Fruit fly (Drosophila melanogaster) whole organism, embryonic: ENCODE measurements around the gene eIF2gamma.

Source experiments
- BtbVII ChIP-seq: fragments of 200-800 bp; sonication (Bioruptor generic); optimal IDR thresholded peaks from 3 replicates; lab custom pipeline; 2017; ENCODE audit warnings: missing biosample characterization, mild to moderate bottlenecking, missing genetic modification characterization
- CG10274 ChIP-seq: fragments of 200-800 bp; sonication (Bioruptor generic); optimal IDR thresholded peaks from 3 replicates; lab custom pipeline; 2017; ENCODE audit warnings: missing biosample characterization, mild to moderate bottlenecking, missing genetic modification characterization
- CG10959 ChIP-seq: fragments of 200-800 bp; sonication (Bioruptor generic); IDR thresholded peaks from 2 replicates; pipeline ENCODE4 v1.3.6; 2022; ENCODE audit warnings: missing biosample characterization, missing genetic modification characterization
- CG12744 ChIP-seq: fragments of 200-800 bp; sonication (Bioruptor generic); optimal IDR thresholded peaks from 2 replicates; lab custom pipeline; 2016; ENCODE audit warnings: missing biosample characterization, missing genetic modification characterization
- CG13624 ChIP-seq: fragments of 200-800 bp; sonication (Bioruptor generic); optimal IDR thresholded peaks from 2 replicates; lab custom pipeline; 2016; ENCODE audit warnings: missing biosample characterization, missing genetic modification characterization
- CG15011 ChIP-seq: fragments of 200-800 bp; sonication (Bioruptor generic); optimal IDR thresholded peaks from 3 replicates; lab custom pipeline; 2018; ENCODE audit warnings: missing biosample characterization, mild to moderate bottlenecking, missing genetic modification characterization
- CG17385 ChIP-seq: fragments of 200-800 bp; sonication (Bioruptor generic); optimal IDR thresholded peaks from 3 replicates; lab custom pipeline; 2018; ENCODE audit warnings: missing biosample characterization, mild to moderate bottlenecking, missing genetic modification characterization
- CG17612 ChIP-seq: fragments of 200-800 bp; sonication (Bioruptor generic); IDR thresholded peaks from 2 replicates; pipeline ENCODE4 v1.3.6; 2022; ENCODE audit warnings: missing biosample characterization, missing genetic modification characterization
- CG1792 ChIP-seq: fragments of 200-800 bp; sonication (Bioruptor generic); optimal IDR thresholded peaks from 2 replicates; lab custom pipeline; 2016; ENCODE audit warnings: missing biosample characterization, missing genetic modification characterization
- CG18011 ChIP-seq: fragments of 200-800 bp; sonication (Bioruptor generic); optimal IDR thresholded peaks from 2 replicates; lab custom pipeline; 2017; ENCODE audit warnings: missing biosample characterization, missing genetic modification characterization, mild to moderate bottlenecking, moderate library complexity, missing genotype
- CG18476 ChIP-seq: fragments of 200-800 bp; sonication (Bioruptor generic); optimal IDR thresholded peaks from 2 replicates; lab custom pipeline; 2016; ENCODE audit warnings: missing biosample characterization, mild to moderate bottlenecking, missing genetic modification characterization
- CG3281 ChIP-seq: fragments of 200-800 bp; sonication (Bioruptor generic); optimal IDR thresholded peaks from 3 replicates; lab custom pipeline; 2017; ENCODE audit warnings: missing biosample characterization, mild to moderate bottlenecking, missing genetic modification characterization
- CG4282 ChIP-seq: fragments of 200-800 bp; sonication (Bioruptor generic); optimal IDR thresholded peaks from 2 replicates; lab custom pipeline; 2016; ENCODE audit warnings: missing biosample characterization, missing genetic modification characterization
- CG43689 ChIP-seq: fragments of 200-800 bp; sonication (Bioruptor generic); IDR thresholded peaks from 2 replicates; pipeline ENCODE4 v1.3.6; 2022; ENCODE audit warnings: missing biosample characterization, missing genetic modification characterization
- CG4404 ChIP-seq: fragments of 200-800 bp; sonication (Bioruptor generic); IDR thresholded peaks from 2 replicates; pipeline ENCODE4 v1.3.6; 2022; ENCODE audit warnings: missing biosample characterization, missing genetic modification characterization
- CG4730 ChIP-seq: fragments of 200-800 bp; sonication (Bioruptor generic); IDR thresholded peaks from 2 replicates; pipeline ENCODE4 v1.3.6; 2022; ENCODE audit warnings: missing biosample characterization, missing genetic modification characterization
- CG5245 ChIP-seq: fragments of 200-800 bp; sonication (Bioruptor generic); optimal IDR thresholded peaks from 3 replicates; lab custom pipeline; 2016; ENCODE audit warnings: missing biosample characterization, missing genetic modification characterization
- CG6254 ChIP-seq: fragments of 200-800 bp; sonication (Bioruptor generic); optimal IDR thresholded peaks from 3 replicates; lab custom pipeline; 2017; ENCODE audit warnings: mild to moderate bottlenecking, missing biosample characterization, missing genetic modification reagents, missing genetic modification characterization
- CG6683 ChIP-seq: fragments of 200-800 bp; sonication (Bioruptor generic); optimal IDR thresholded peaks from 2 replicates; lab custom pipeline; 2017; ENCODE audit warnings: missing biosample characterization, mild to moderate bottlenecking, missing genetic modification characterization, missing genetic modification reagents
- CG7372 ChIP-seq: fragments of 200-800 bp; sonication (Bioruptor generic); IDR thresholded peaks from 2 replicates; pipeline ENCODE4 v1.3.6; 2022; ENCODE audit warnings: missing biosample characterization, missing genetic modification characterization
- CG7786 ChIP-seq: fragments of 200-800 bp; sonication (Bioruptor generic); optimal IDR thresholded peaks from 2 replicates; lab custom pipeline; 2016; ENCODE audit warnings: missing biosample characterization, missing genetic modification characterization
- CG8478 ChIP-seq: fragments of >200 bp; optimal IDR thresholded peaks from 2 replicates; lab custom pipeline; 2018
- D19B ChIP-seq: fragments of 200-800 bp; sonication (Bioruptor generic); optimal IDR thresholded peaks from 2 replicates; lab custom pipeline; 2017; ENCODE audit warnings: missing biosample characterization, mild to moderate bottlenecking, missing genetic modification characterization
- Dip2 ChIP-seq: fragments of 200-800 bp; sonication (Bioruptor generic); IDR thresholded peaks from 2 replicates; pipeline ENCODE4 v1.3.6; 2022; ENCODE audit warnings: missing biosample characterization, missing genetic modification characterization
- Drgx ChIP-seq: fragments of 200-800 bp; sonication (Bioruptor generic); IDR thresholded peaks from 2 replicates; pipeline ENCODE4 v1.3.6; 2022; ENCODE audit warnings: missing biosample characterization, missing genetic modification characterization
- E2f1 ChIP-seq: fragments of 200-800 bp; sonication (Bioruptor generic); IDR thresholded peaks from 2 replicates; pipeline ENCODE4 v1.3.6; 2022; ENCODE audit warnings: missing biosample characterization, missing genetic modification characterization
- Ets65A ChIP-seq: fragments of 200-800 bp; sonication (Bioruptor generic); peaks from one replicate; lab custom pipeline; 2016; ENCODE audit warnings: missing biosample characterization, missing genetic modification characterization
- HLH54F ChIP-seq: fragments of 200-800 bp; sonication (Bioruptor generic); optimal IDR thresholded peaks from 3 replicates; lab custom pipeline; 2016; ENCODE audit warnings: missing biosample characterization, missing genetic modification characterization
- MBD-R2 ChIP-seq: fragments of 200-800 bp; sonication (Bioruptor generic); IDR thresholded peaks from 2 replicates; pipeline ENCODE4 v1.3.6; 2022; ENCODE audit warnings: missing biosample characterization, missing genetic modification characterization
- NFAT ChIP-seq: fragments of 200-800 bp; sonication (Bioruptor generic); IDR thresholded peaks from 2 replicates; pipeline ENCODE4 v1.3.6; 2022; ENCODE audit warnings: missing biosample characterization, missing genetic modification characterization
- Oaz ChIP-seq: fragments of 200-800 bp; sonication (Bioruptor generic); IDR thresholded peaks from 2 replicates; pipeline ENCODE4 v1.3.6; 2022; ENCODE audit warnings: missing biosample characterization, missing genetic modification characterization
- TFAM ChIP-seq: fragments of 200-800 bp; sonication (Bioruptor generic); optimal IDR thresholded peaks from 2 replicates; lab custom pipeline; 2017; ENCODE audit warnings: missing biosample characterization, missing genetic modification characterization, inconsistent platforms
- Xrp1 ChIP-seq: fragments of 200-800 bp; sonication (Bioruptor generic); IDR thresholded peaks from 2 replicates; pipeline ENCODE4 v1.3.6; 2022; ENCODE audit warnings: missing biosample characterization, missing genetic modification characterization
- YL-1 ChIP-seq: fragments of 200-800 bp; sonication (Bioruptor generic); optimal IDR thresholded peaks from 3 replicates; lab custom pipeline; 2017; ENCODE audit warnings: missing biosample characterization, mild to moderate bottlenecking, missing genetic modification characterization
- abd-A ChIP-seq: fragments of 200-800 bp; sonication (Bioruptor generic); optimal IDR thresholded peaks from 3 replicates; lab custom pipeline; 2019; ENCODE audit warnings: missing biosample characterization, mild to moderate bottlenecking, missing genetic modification characterization, moderate library complexity
- ap ChIP-seq: fragments of 200-800 bp; sonication (Bioruptor generic); IDR thresholded peaks from 2 replicates; pipeline ENCODE4 v1.3.6; 2022; ENCODE audit warnings: missing biosample characterization, missing genetic modification characterization
- ato ChIP-seq: fragments of 200-800 bp; sonication (Bioruptor generic); IDR thresholded peaks from 2 replicates; pipeline ENCODE4 v1.3.6; 2022; ENCODE audit warnings: missing biosample characterization, missing genetic modification characterization; ENCODE audit not compliant: partially characterized antibody
- cato ChIP-seq: fragments of 200-800 bp; sonication (Bioruptor generic); optimal IDR thresholded peaks from 2 replicates; lab custom pipeline; 2016; ENCODE audit warnings: missing biosample characterization, missing genetic modification characterization, borderline replicate concordance
- cg ChIP-seq: fragments of 200-800 bp; sonication (Bioruptor generic); optimal IDR thresholded peaks from 3 replicates; lab custom pipeline; 2019; ENCODE audit warnings: missing biosample characterization, mild to moderate bottlenecking, missing genetic modification characterization, moderate library complexity
- chif ChIP-seq, 2 experiments: fragments of 200-800 bp; sonication (Bioruptor generic); optimal IDR thresholded peaks; 3 replicates each; lab custom pipeline; 2016; ENCODE audit warnings: missing biosample characterization in 2 of 2, missing genetic modification characterization in 2 of 2
- crc ChIP-seq: fragments of 200-800 bp; sonication (Bioruptor generic); optimal IDR thresholded peaks from 2 replicates; lab custom pipeline; 2016; ENCODE audit warnings: missing biosample characterization, missing genetic modification characterization
- cwo ChIP-seq: fragments of 200-800 bp; sonication (Bioruptor generic); optimal IDR thresholded peaks from 3 replicates; lab custom pipeline; 2017; ENCODE audit warnings: missing biosample characterization, missing genetic modification characterization, mild to moderate bottlenecking, moderate library complexity, missing genetic modification reagents
- fru ChIP-seq: fragments of >200 bp; optimal IDR thresholded peaks from 2 replicates; lab custom pipeline; 2017
- ftz-f1 ChIP-seq: fragments of 200-800 bp; sonication (Bioruptor generic); optimal IDR thresholded peaks from 2 replicates; lab custom pipeline; 2016; ENCODE audit warnings: missing biosample characterization, missing genetic modification characterization
- jumu ChIP-seq: fragments of 200-800 bp; sonication (Bioruptor generic); optimal IDR thresholded peaks from 3 replicates; lab custom pipeline; 2016; ENCODE audit warnings: missing biosample characterization, missing genetic modification characterization
- nerfin-1 ChIP-seq: fragments of 200-800 bp; sonication (Bioruptor generic); optimal IDR thresholded peaks from 3 replicates; lab custom pipeline; 2019; ENCODE audit warnings: missing biosample characterization, mild to moderate bottlenecking, missing genetic modification characterization, moderate library complexity
- p53 ChIP-seq: fragments of 200-800 bp; sonication (Bioruptor generic); optimal IDR thresholded peaks from 2 replicates; lab custom pipeline; 2016; ENCODE audit warnings: missing biosample characterization, missing genetic modification characterization
- pb ChIP-seq: fragments of 200-800 bp; sonication (Bioruptor generic); optimal IDR thresholded peaks from 3 replicates; lab custom pipeline; 2016; ENCODE audit warnings: missing biosample characterization, missing genetic modification characterization
- pnt ChIP-seq: fragments of 200-800 bp; sonication (Bioruptor generic); optimal IDR thresholded peaks from 3 replicates; lab custom pipeline; 2016; ENCODE audit warnings: missing biosample characterization, missing genetic modification characterization
- ro ChIP-seq: fragments of 200-800 bp; sonication (Bioruptor generic); IDR thresholded peaks from 2 replicates; pipeline ENCODE4 v1.3.6; 2022; ENCODE audit warnings: missing biosample characterization, missing genetic modification characterization
- shn ChIP-seq: fragments of 200-800 bp; sonication (Bioruptor generic); optimal IDR thresholded peaks from 3 replicates; lab custom pipeline; 2016; ENCODE audit warnings: missing biosample characterization, missing genetic modification characterization
- so ChIP-seq: fragments of 200-800 bp; sonication (Bioruptor generic); IDR thresholded peaks from 3 replicates; pipeline ENCODE4 v1.3.6; 2022; ENCODE audit warnings: missing biosample characterization, missing genetic modification characterization
- trh ChIP-seq: fragments of 200-800 bp; sonication (Bioruptor generic); optimal IDR thresholded peaks from 2 replicates; lab custom pipeline; 2016; ENCODE audit warnings: missing biosample characterization, missing genetic modification characterization
- wdn ChIP-seq: fragments of 200-800 bp; sonication (Bioruptor generic); IDR thresholded peaks from 2 replicates; pipeline ENCODE4 v1.3.6; 2022; ENCODE audit warnings: missing biosample characterization, missing genetic modification characterization

The eIF2gamma gene

DNA sequence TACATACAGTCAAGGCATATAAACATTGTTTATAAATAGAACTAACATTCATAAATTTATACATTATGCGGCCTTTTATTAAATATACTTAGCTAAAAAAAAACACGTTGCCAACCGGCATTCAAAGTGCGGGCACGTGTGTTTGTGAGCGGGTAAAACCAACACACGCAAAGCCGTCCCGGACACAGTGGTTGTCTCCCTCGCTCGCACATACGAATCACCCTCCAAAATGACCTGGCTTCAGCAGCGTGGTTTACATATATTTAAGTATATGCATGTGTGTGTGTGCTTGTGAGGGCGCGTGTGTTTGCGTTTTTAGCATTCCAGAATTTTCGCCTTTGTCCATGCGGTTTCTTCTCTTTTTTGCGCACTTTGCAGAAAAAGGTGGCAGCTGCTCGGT, 19.8 kb downstream of the eIF2gamma start (continued):
- TF ChIP-seq p53 (no peak), CG4730 (GFP tag; lab: Robert Waterston, UW) (no peak), pb (GFP tag; lab: Kevin White, UChicago) (no peak), cg (GFP tag; lab: Kevin White, UChicago) (peak; percentile 98), ato (GFP tag; lab: Robert Waterston, UW) (no peak), Xrp1 (GFP tag; lab: Robert Waterston, UW) (no peak), CG1792 (GFP tag; lab: Kevin White, UChicago) (no peak), CG10959 (GFP tag; lab: Robert Waterston, UW) (no peak), CG6683 (GFP tag; lab: Kevin White, UChicago) (no peak), abd-A (peak; percentile 68), pnt (GFP tag; lab: Kevin White, UChicago) (no peak), CG5245 (GFP tag; lab: Kevin White, UChicago) (no peak), CG7786 (GFP tag; lab: Kevin White, UChicago) (no peak), jumu (GFP tag; lab: Kevin White, UChicago) (no peak), CG10274 (GFP tag; lab: Kevin White, UChicago) (no peak), CG12744 (GFP tag; lab: Kevin White, UChicago) (no peak), CG6254 (GFP tag; lab: Kevin White, UChicago) (no peak), ap (no peak), trh (GFP tag; lab: Kevin White, UChicago) (no peak), CG4404 (GFP tag; lab: Robert Waterston, UW) (no peak), TFAM (GFP tag; lab: Kevin White, UChicago) (no peak), fru (lab: Kevin White, UChicago) (no peak), CG7372 (no peak), Drgx (GFP tag; lab: Robert Waterston, UW) (no peak), Dip2 (GFP tag; lab: Robert Waterston, UW) (no peak), MBD-R2 (GFP tag; lab: Robert Waterston, UW) (no peak), ftz-f1 (GFP tag; lab: Kevin White, UChicago) (peak; percentile 53), CG43689 (GFP tag; lab: Robert Waterston, UW) (no peak), crc (no peak), D19B (GFP tag; lab: Kevin White, UChicago) (no peak), NFAT (GFP tag; lab: Robert Waterston, UW) (peak; percentile 63; the same call in 1 of the 2 replicates), cwo (peak; percentile 81), CG13624 (GFP tag; lab: Kevin White, UChicago) (no peak), shn (GFP tag; lab: Kevin White, UChicago) (no peak), chif (GFP tag; optimal IDR thresholded peaks at IDR 0.05; lab: Kevin White, UChicago) (no peak), E2f1 (no peak), Ets65A (GFP tag; lab: Kevin White, UChicago) (peak; percentile 81), CG17612 (GFP tag; lab: Robert Waterston, UW) (no peak), YL-1 (GFP tag; lab: Kevin White, UChicago) (peak; percentile 94), nerfin-1 (tag; lab: Kevin White, UChicago) (peak; percentile 56), cato (no peak), CG18476 (GFP tag; lab: Kevin White, UChicago) (no peak), CG3281 (GFP tag; lab: Kevin White, UChicago) (no peak), wdn (GFP tag; lab: Robert Waterston, UW) (no peak), CG8478 (lab: Kevin White, UChicago) (peak; percentile 88), HLH54F (GFP tag; lab: Kevin White, UChicago) (no peak), ro (GFP tag; lab: Robert Waterston, UW) (no peak), CG17385 (no peak), Oaz (GFP tag; lab: Robert Waterston, UW) (no peak), CG15011 (GFP tag; lab: Kevin White, UChicago) (no peak), CG4282 (no peak), BtbVII (GFP tag; lab: Kevin White, UChicago) (no peak), CG18011 (no peak), so (GFP tag; lab: Robert Waterston, UW) (no peak)
